Fruit fly (Drosophila melanogaster) whole organism: ENCODE results near the gene Cyt-c-d.

Experiments
- CG8478 ChIP-seq: fragments of >200 bp; optimal IDR thresholded peaks from 2 replicates; lab custom pipeline; 2018; ENCODE audit warnings: inconsistent platforms
- Dll ChIP-seq: fragments of >200 bp; optimal IDR thresholded peaks from 2 replicates; lab custom pipeline; 2017
- EcR ChIP-seq, 2 experiments: fragments of >200 bp; optimal IDR thresholded peaks; 2 replicates each; lab custom pipeline; 2017; ENCODE audit warnings: missing biosample characterization in 2 of 2, missing genetic modification characterization in 2 of 2, missing genetic modification reagents in 2 of 2
- pan ChIP-seq: fragments of >200 bp; optimal IDR thresholded peaks from 2 replicates; lab custom pipeline; 2017
- psq ChIP-seq: fragments of >200 bp; optimal IDR thresholded peaks from 2 replicates; lab custom pipeline; 2017
- usp ChIP-seq: fragments of >200 bp; optimal IDR thresholded peaks from 2 replicates; lab custom pipeline; 2017; ENCODE audit warnings: missing biosample characterization, missing genetic modification characterization, mixed read lengths

- TF ChIP-seq CG8478 (no peak), EcR (GFP tag; optimal IDR thresholded peaks at IDR 0.05; lab: Kevin White, UChicago) (no peak), psq (no peak), usp (GFP tag; lab: Kevin White, UChicago) (no peak), pan (no peak), Dll (lab: Kevin White, UChicago) (no peak)
These were observed 4.2 kb downstream of the Cyt-c-d start, which contains the start of gene Cyt-c-p for dm6 chr2L:16719643-16720515.
